Fruit fly (Drosophila melanogaster): ENCODE data around the gene RabX6.
A peak's percentile ranks its signal among the peaks of the same experiment; 100 is the strongest.

The RabX6 gene

DNA sequence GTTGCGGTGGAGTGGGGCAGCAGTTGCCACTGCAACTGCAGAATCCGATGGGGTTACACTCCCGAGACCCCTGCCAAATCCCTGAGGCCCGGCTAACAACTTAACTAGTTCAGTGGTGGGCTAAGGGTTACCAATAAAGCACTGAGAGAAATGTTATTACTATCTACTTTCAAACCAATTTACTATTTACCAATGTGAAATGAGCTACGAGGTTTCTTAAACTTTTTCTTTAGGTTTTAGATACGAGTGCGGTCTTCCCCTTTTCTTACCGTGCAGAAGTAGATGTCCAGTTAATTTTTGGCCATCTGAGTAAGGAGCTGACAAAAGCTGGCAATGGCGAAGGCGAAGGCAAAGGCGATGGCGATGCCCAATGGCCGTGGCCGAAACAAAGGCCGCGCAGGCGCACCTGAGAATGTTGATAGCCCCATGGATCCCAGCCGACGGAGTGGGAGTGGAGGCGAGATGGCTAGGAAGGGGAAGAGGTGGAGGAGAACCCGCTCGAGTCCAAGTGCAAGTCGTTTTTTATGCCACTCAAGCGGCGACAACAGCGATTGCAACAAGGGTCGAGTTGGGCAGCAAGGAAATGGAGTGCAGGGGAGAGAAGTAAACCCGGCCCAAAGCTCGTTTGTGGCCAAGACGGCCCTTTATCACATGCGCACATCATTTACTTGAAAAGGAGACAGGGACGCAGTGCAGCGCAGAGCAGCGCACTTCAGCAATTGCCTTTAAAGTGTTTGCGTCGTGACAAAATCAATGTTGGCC, 29.8 kb upstream of the RabX6 start:
- TF ChIP-seq CG8478 (optimal IDR thresholded peaks at IDR 0.05) (no peak), CTCF (optimal IDR thresholded peaks at IDR 0.05) (no peak)

dm6 chr3L:663880-664279, 26.4 kb upstream of the RabX6 start:
- TF ChIP-seq CG8478 (optimal IDR thresholded peaks at IDR 0.05) = no peak
- TF ChIP-seq CTCF (optimal IDR thresholded peaks at IDR 0.05) = no peak

DNA sequence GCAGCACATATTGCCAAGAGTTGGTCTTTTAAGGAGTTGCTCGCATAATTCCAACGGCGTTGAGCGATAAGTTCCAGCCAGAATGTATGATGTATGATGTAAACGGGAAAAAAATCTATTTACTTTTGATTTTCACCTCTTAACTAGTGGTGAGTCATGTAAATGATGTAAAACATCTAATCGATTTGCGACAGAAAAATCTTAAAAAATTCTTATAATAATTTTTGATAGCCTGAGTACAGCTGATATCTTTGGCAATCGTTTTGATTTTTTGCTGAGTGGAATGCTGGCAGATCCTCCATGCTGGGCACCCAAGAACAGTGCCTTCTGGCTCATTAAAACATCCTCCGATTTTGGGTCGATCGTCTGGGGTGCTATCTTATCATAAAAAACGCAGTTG, 23.8 kb upstream of the RabX6 start:
- TF ChIP-seq CTCF (optimal IDR thresholded peaks at IDR 0.05) (no peak), CG8478 (optimal IDR thresholded peaks at IDR 0.05) (no peak)

DNA sequence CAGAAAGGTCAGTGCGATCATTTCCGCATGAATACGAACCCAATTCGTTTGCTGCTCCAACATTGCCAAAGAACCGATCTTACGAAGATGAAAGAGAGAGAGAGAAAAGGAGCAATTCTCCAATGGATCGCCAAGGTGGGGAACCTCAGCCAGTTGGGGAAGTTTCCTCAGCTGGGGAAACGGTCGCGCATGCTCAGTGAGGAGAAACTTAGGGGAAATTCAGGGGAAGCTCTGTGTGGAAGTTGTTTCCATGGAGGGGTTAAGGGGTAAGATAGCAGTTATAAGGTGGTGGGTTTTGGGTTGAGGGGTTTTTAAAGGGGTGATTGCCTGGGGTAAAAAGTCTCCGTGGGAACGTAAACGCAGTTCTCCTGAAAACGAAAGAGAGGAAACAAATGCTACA, 17.0 kb upstream of the RabX6 start:
- TF ChIP-seq CTCF (optimal IDR thresholded peaks at IDR 0.05) = no peak
- no peak for TF ChIP-seq CG8478 (optimal IDR thresholded peaks at IDR 0.05)

DNA sequence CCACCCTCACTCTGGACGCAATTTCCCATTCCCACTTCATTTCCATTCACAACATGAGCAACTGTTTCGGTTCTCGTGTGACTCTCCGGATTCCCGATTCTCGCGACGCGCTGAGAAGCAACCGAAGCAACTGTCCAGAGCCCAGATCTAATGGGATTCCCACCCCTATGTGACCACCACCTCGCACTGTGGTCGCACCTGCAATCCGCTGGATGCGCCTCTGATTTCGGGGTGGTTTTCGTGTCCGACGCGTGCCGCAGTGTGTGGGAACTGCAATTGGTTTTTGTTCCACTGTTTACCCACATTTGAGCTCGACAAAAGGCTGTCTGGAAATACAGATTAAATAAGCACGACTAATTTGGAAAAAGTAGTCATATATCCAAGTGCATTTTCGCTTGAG, 14.5 kb upstream of the RabX6 start:
- TF ChIP-seq CTCF (optimal IDR thresholded peaks at IDR 0.05) = no peak
- TF ChIP-seq CG8478 (optimal IDR thresholded peaks at IDR 0.05) = no peak

- TF ChIP-seq CTCF (optimal IDR thresholded peaks at IDR 0.05) (no peak), CG8478 (optimal IDR thresholded peaks at IDR 0.05) (no peak)
Observed at dm6 chr3L:680258-680657, 10.1 kb upstream of the RabX6 start, which contains the start of gene CG17129. Gene CG17129, minus strand, starts transcription at chr3L:680326.

DNA sequence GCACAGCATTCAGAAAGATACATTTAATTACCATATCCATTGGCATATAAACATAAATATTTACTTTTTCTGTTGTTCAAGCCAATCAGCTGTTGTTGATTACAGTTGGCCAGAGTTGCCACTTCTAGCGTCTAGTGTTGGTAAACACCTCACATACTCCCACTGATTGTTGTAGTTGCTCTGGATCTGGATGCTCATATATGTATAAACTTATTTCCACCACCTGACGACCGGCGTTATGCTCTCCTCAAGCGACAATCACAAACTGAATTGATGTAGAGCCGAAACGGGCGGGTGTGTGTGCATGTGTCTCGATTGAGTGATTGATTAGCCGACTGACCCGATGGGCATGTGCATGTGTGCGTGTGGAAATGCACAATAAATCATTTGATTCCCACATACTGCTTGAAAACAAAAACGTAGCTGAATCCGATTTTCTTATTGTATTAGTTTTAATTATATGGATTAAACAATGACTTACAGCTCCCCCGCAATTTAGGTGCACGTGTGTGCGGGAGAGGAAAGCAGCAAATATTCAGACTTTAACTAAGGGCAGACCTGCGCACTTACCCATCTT, 8.4 kb upstream of the RabX6 start:
- no peak for TF ChIP-seq CG8478 (optimal IDR thresholded peaks at IDR 0.05)
- no peak for TF ChIP-seq CTCF (optimal IDR thresholded peaks at IDR 0.05)

DNA sequence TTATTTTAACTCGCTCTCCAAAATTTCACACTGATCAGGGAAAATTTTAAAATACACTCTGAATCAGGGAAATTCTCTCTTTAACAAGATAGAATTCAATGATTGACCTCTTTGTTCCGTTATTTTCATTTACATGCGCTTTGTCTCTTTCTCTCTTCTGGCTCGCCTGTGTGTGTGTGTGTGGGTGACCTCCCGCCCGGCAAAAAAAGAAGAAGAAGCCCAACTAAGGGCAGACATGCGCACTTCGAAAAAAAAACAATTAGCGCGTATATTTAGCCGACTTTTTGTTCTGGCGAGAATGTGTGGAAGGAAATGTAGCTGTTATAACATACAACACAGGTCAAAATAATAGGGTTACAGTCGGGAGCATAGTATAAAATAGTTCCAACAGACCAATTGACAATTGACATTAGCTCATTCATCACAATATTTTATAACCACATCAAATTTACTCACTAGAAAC, 7.9 kb upstream of the RabX6 start, which contains the start of gene CG3386:
Gene CG3386 (minus strand): TSS at position 51 of the 463 bp plus-strand sequence.
- TF ChIP-seq CTCF (optimal IDR thresholded peaks at IDR 0.05) = no peak
- no peak for TF ChIP-seq CG8478 (optimal IDR thresholded peaks at IDR 0.05)

DNA sequence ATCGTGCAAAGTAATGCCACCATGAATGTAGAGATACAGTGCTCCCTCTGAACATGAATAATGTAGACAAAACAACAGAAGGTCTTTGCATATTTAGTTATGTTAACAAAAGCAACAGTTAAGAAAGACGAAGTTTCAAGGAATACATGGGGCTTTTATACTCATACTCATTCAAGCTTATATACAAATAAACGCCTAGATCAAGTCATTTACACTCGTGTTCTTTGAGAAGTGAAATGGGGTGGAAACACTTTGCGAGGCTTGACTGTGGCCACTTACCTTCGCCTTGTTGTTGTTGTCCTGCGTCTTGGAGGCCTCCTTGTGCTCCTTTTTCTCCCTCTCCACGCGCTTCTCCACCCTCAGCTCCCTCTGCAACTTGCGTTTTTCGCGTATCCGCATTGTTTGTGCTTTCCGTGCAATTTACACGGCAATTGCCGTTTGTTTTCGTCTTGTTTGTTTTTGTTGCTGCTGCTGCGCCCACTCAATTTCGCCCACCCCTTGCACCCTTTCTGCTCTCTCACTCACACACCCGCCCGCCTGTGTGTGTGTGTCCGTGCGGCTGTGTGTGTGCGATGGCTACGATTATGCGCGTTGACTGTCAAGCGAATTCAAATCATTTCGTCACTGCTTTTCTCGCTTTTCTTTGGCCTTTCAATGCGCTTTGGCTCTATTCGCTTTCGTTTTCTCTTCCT, 5.4 kb upstream of the RabX6 start:
- no peak for TF ChIP-seq CTCF (optimal IDR thresholded peaks at IDR 0.05)
- TF ChIP-seq CG8478 (optimal IDR thresholded peaks at IDR 0.05) = no peak

DNA sequence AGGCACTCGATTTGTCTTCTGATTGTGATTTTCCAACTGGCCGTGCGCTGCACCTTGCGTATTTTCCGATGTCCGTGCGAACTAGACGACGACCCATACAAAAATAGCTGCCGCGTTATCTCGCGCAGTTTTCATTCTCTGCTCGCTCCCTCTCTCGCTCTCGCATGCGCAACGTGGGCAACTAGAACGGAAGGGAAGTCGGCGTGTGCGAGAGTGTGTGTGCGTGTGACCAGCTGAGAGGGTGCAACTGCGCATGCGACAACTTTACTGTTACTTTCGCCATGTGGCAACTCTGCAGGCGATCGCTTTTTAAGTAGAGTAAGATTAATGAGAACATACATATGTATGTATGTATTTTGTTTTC, 4.9 kb upstream of the RabX6 start, which contains the start of gene ebd1:
Gene ebd1 (minus strand): TSS at position 109 of the 364 bp plus-strand sequence.
- TF ChIP-seq CG8478 (optimal IDR thresholded peaks at IDR 0.05) (peak; percentile 40), CTCF (optimal IDR thresholded peaks at IDR 0.05) (no peak)

dm6 chr3L:687858-688257, 2.5 kb upstream of the RabX6 start, which contains the start of gene hiro:
Gene hiro, minus strand, starts transcription at chr3L:687958.
- TF ChIP-seq CTCF (optimal IDR thresholded peaks at IDR 0.05) = no peak
- TF ChIP-seq CG8478 (optimal IDR thresholded peaks at IDR 0.05) = no peak

DNA sequence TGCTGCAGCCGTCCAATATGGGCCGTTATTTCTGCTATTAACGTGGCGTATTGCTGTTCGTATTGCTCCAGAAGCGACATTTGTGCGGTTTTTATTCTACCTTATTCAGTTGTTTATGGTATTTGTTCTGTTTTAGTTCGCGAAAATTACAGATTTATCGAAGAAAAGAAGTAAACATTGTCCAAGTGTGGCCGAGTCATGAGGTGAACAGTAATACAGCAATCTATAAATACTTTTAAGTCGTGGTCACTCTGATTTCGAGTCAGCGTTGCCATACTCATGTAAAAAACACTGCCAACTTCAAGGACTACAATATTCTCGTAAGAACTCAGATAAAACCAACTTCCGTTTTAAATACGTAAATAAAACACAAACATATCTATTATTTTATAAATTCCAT, 2.4 kb downstream of the RabX6 start, which contains the start of gene Vti1a:
Gene Vti1a (minus strand): TSS at position 221 of the 400 bp plus-strand sequence.
- TF ChIP-seq CTCF (optimal IDR thresholded peaks at IDR 0.05) (no peak), CG8478 (optimal IDR thresholded peaks at IDR 0.05) (no peak)

DNA sequence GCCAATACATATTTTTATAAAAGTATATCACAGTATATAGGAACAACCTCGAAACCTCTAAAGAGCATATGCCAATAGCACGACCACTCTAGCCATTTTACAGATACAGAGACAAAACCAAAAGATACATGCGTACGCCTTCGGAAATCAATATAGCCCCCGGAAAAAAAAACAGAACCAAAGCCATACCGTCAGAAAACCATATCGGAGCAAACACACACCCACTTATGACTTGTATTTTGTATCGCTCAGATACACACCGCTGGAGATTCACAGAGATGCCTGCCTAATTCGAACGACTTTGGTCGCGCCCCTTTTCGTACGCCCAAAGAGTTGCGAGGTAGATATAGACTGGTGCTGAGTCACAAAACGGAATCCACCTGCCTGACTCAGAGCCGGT, 5.2 kb downstream of the RabX6 start:
- no peak for TF ChIP-seq CTCF (optimal IDR thresholded peaks at IDR 0.05)
- TF ChIP-seq CG8478 (optimal IDR thresholded peaks at IDR 0.05) = no peak

dm6 chr3L:696404-697054, 6.2 kb downstream of the RabX6 start:
- no peak for TF ChIP-seq CTCF (optimal IDR thresholded peaks at IDR 0.05)
- no peak for TF ChIP-seq CG8478 (optimal IDR thresholded peaks at IDR 0.05)

dm6 chr3L:697055-697427, 6.7 kb downstream of the RabX6 start:
- no peak for TF ChIP-seq CTCF (optimal IDR thresholded peaks at IDR 0.05)
- TF ChIP-seq CG8478 (optimal IDR thresholded peaks at IDR 0.05) = no peak

Measured in S2 (cell line).